Worm (Caenorhabditis elegans) whole organism, midembryonic: ENCODE results near the gene ctg-2.

Experiments used
- cog-1 ChIP-seq: sonication (generic microtip); optimal IDR thresholded peaks from 2 replicates; lab custom pipeline; 2016; ENCODE audit warnings: missing genetic modification characterization, missing compliant biosample characterization
- flt-1 ChIP-seq: fragments of 200-800 bp; sonication (Bioruptor generic); IDR thresholded peaks from 2 replicates; pipeline ENCODE4 v1.3.6; 2022; ENCODE audit warnings: missing genetic modification characterization, missing compliant biosample characterization
- klf-2 ChIP-seq: fragments of 200-800 bp; sonication (Bioruptor generic); conservative IDR thresholded peaks from 2 replicates; pipeline ENCODE4 v1.3.6; 2022; ENCODE audit warnings: missing genetic modification reagents, missing genetic modification characterization, missing compliant biosample characterization
- med-1 ChIP-seq: sonication (generic microtip); optimal IDR thresholded peaks from 2 replicates; lab custom pipeline; 2017; ENCODE audit warnings: missing genetic modification characterization, mild to moderate bottlenecking, missing compliant biosample characterization, antibody characterized with exemption, missing genetic modification reagents; ENCODE audit not compliant: insufficient read depth
- ref-1 ChIP-seq: fragments of 200-800 bp; sonication (Bioruptor generic); conservative IDR thresholded peaks from 2 replicates; pipeline ENCODE4 v1.3.6; 2022; ENCODE audit warnings: missing genetic modification reagents, missing genetic modification characterization, missing compliant biosample characterization
- ztf-29 ChIP-seq: fragments of 200-800 bp; sonication (Bioruptor generic); IDR thresholded peaks from 2 replicates; pipeline ENCODE4 v1.3.6; 2022; ENCODE audit warnings: missing genetic modification reagents, missing genetic modification characterization, missing compliant biosample characterization

DNA sequence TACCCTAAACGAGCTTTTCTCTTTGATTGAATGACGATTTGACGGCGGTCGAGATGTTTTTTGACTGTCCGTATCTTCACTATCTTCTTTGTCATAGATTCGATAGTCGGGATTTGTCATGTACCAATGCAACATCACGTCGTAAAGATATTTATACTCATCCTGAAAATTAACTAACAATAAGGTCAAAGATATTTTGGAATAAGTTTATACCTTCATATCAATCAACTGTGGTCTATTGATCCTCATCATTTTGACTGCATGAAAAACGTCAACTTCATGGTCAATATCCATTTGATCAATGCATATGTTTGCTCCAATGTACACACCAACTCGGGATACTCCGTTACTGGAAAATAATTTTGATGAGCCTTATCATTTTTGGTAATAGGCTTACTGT, 26.7 kb upstream of the ctg-2 start:
- TF ChIP-seq ztf-29 (GFP tag; lab: Robert Waterston, UW) (no peak), med-1 (no peak), ref-1 (GFP tag; lab: Robert Waterston, UW) (no peak), cog-1 (tag; lab: Kevin White, UChicago) (no peak), flt-1 (GFP tag; lab: Robert Waterston, UW) (no peak), klf-2 (GFP tag; lab: Robert Waterston, UW) (no peak)
